Worm (Caenorhabditis elegans): ENCODE results near the gene D2062.13.

ce11 chrII:2622480-2622879 is 10.1 kb downstream of the D2062.13 start, which contains the start of gene D2062.5:
- TF ChIP-seq lin-54 (GFP tag; optimal IDR thresholded peaks at IDR 0.05) (no peak), ZK185.1 (tag; optimal IDR thresholded peaks at IDR 0.05; ENCODE audit: poor library complexity, severe bottlenecking) (no peak), atf-7 (tag; optimal IDR thresholded peaks at IDR 0.05) (no peak), hmg-1.2 (GFP tag; IDR thresholded peaks at IDR 0.05) (no peak), zfh-2 (GFP tag; conservative IDR thresholded peaks at IDR 0.05) (no peak), nhr-120 (GFP tag; IDR thresholded peaks at IDR 0.05) (no peak), lsl-1 (GFP tag; optimal IDR thresholded peaks at IDR 0.05) (no peak), ceh-40 (GFP tag; IDR thresholded peaks at IDR 0.05) (no peak), hlh-26 (GFP tag; conservative IDR thresholded peaks at IDR 0.05) (no peak), snpc-4 (GFP tag; optimal IDR thresholded peaks at IDR 0.05) (no peak), snpc-4 (tag; optimal IDR thresholded peaks at IDR 0.05) (no peak), nhr-27 (tag; optimal IDR thresholded peaks at IDR 0.05) (no peak), mes-4 (tag; optimal IDR thresholded peaks at IDR 0.05) (no peak)

Measured in whole organism, young adult.